Fruit fly (Drosophila melanogaster) whole organism, embryonic: ENCODE results near the gene CG10345.
A peak's percentile ranks its signal among the peaks of the same experiment; 100 is the strongest.

ENCODE experiments used
- Antp ChIP-seq: fragments of 200-800 bp; sonication (Bioruptor generic); optimal IDR thresholded peaks from 3 replicates; lab custom pipeline; 2016; ENCODE audit warnings: missing biosample characterization, missing genetic modification characterization
- CG10431 ChIP-seq: fragments of 200-800 bp; sonication (Bioruptor generic); optimal IDR thresholded peaks from 3 replicates; lab custom pipeline; 2018; ENCODE audit warnings: missing biosample characterization, mild to moderate bottlenecking, missing genetic modification characterization
- CG11696 ChIP-seq: fragments of 200-800 bp; sonication (Bioruptor generic); IDR thresholded peaks from 2 replicates; pipeline ENCODE4 v1.3.6; 2022; ENCODE audit warnings: missing biosample characterization, missing genetic modification characterization
- CG12299 ChIP-seq: fragments of 200-800 bp; sonication (Bioruptor generic); optimal IDR thresholded peaks from 2 replicates; lab custom pipeline; 2018; ENCODE audit warnings: missing biosample characterization, mild to moderate bottlenecking, missing genetic modification characterization
- CG12659 ChIP-seq: fragments of 200-800 bp; sonication (Bioruptor generic); optimal IDR thresholded peaks from 3 replicates; lab custom pipeline; 2017; ENCODE audit warnings: mild to moderate bottlenecking, missing biosample characterization, missing genetic modification reagents, missing genetic modification characterization
- CG14441 ChIP-seq: fragments of 200-800 bp; sonication (Bioruptor generic); IDR thresholded peaks from 2 replicates; pipeline ENCODE4 v1.3.6; 2022; ENCODE audit warnings: missing biosample characterization, missing genetic modification characterization
- CG14667 ChIP-seq: fragments of 200-800 bp; sonication (Bioruptor generic); IDR thresholded peaks from 2 replicates; pipeline ENCODE4 v1.3.6; 2022; ENCODE audit warnings: missing biosample characterization, missing genetic modification characterization
- CG15011 ChIP-seq: fragments of 200-800 bp; sonication (Bioruptor generic); optimal IDR thresholded peaks from 3 replicates; lab custom pipeline; 2018; ENCODE audit warnings: missing biosample characterization, mild to moderate bottlenecking, missing genetic modification characterization
- CG1602 ChIP-seq: fragments of 200-800 bp; sonication (Bioruptor generic); optimal IDR thresholded peaks from 3 replicates; lab custom pipeline; 2016; ENCODE audit warnings: missing biosample characterization, missing genetic modification characterization
- CG16813 ChIP-seq: fragments of 200-800 bp; sonication (Bioruptor generic); IDR thresholded peaks from 3 replicates; pipeline ENCODE4 v1.3.6; 2022; ENCODE audit warnings: missing biosample characterization, missing genetic modification characterization; ENCODE audit not compliant: partially characterized antibody
- CG17829 ChIP-seq: fragments of 200-800 bp; optimal IDR thresholded peaks from 2 replicates; lab custom pipeline; 2019; ENCODE audit warnings: missing biosample characterization, mild to moderate bottlenecking, missing genetic modification characterization, moderate library complexity
- CG17912 ChIP-seq: fragments of 200-800 bp; sonication (Bioruptor generic); optimal IDR thresholded peaks from 2 replicates; lab custom pipeline; 2018; ENCODE audit warnings: missing biosample characterization, mild to moderate bottlenecking, missing genetic modification characterization
- CG2678 ChIP-seq: fragments of 200-800 bp; sonication (Bioruptor generic); optimal IDR thresholded peaks from 3 replicates; lab custom pipeline; 2019; ENCODE audit warnings: missing biosample characterization, mild to moderate bottlenecking, missing genetic modification characterization, moderate library complexity
- CG31365 ChIP-seq: fragments of 200-800 bp; sonication (Bioruptor generic); optimal IDR thresholded peaks from 2 replicates; lab custom pipeline; 2018; ENCODE audit warnings: missing biosample characterization, mild to moderate bottlenecking, missing genetic modification characterization
- CG3847 ChIP-seq: fragments of 200-800 bp; sonication (Bioruptor generic); IDR thresholded peaks from 2 replicates; pipeline ENCODE4 v1.3.6; 2022; ENCODE audit warnings: missing biosample characterization, missing genetic modification characterization
- CG4820 ChIP-seq: fragments of 200-800 bp; sonication (Bioruptor generic); optimal IDR thresholded peaks from 3 replicates; lab custom pipeline; 2016; ENCODE audit warnings: missing biosample characterization, missing genetic modification characterization
- CG4854 ChIP-seq: fragments of 200-800 bp; sonication (Bioruptor generic); optimal IDR thresholded peaks from 2 replicates; lab custom pipeline; 2016; ENCODE audit warnings: missing biosample characterization, missing genetic modification characterization, inconsistent platforms
- CG6272 ChIP-seq: fragments of 200-800 bp; sonication (Bioruptor generic); IDR thresholded peaks from 2 replicates; pipeline ENCODE4 v1.3.6; 2022; ENCODE audit warnings: missing biosample characterization, missing genetic modification characterization
- CG7928 ChIP-seq: fragments of 200-800 bp; sonication (Bioruptor generic); optimal IDR thresholded peaks from 2 replicates; lab custom pipeline; 2017; ENCODE audit warnings: missing biosample characterization, mild to moderate bottlenecking, missing genetic modification characterization
- CHES-1-like ChIP-seq: fragments of 200-800 bp; sonication (Bioruptor generic); optimal IDR thresholded peaks from 2 replicates; lab custom pipeline; 2016; ENCODE audit warnings: missing biosample characterization, missing genetic modification characterization
- Dbx ChIP-seq: fragments of 200-800 bp; sonication (Bioruptor generic); IDR thresholded peaks from 3 replicates; pipeline ENCODE4 v1.3.6; 2022; ENCODE audit warnings: missing biosample characterization, missing genetic modification characterization
- Doc3 ChIP-seq: fragments of 200-800 bp; sonication (Bioruptor generic); IDR thresholded peaks from 3 replicates; pipeline ENCODE4 v1.3.6; 2022; ENCODE audit warnings: missing biosample characterization, missing genetic modification characterization; ENCODE audit not compliant: partially characterized antibody
- Dref ChIP-seq: fragments of 200-800 bp; sonication (Bioruptor generic); IDR thresholded peaks from 2 replicates; pipeline ENCODE4 v1.3.6; 2022; ENCODE audit warnings: missing biosample characterization, missing genetic modification characterization
- H15 ChIP-seq: fragments of 200-800 bp; sonication (Bioruptor generic); IDR thresholded peaks from 3 replicates; pipeline ENCODE4 v1.3.6; 2022; ENCODE audit warnings: missing biosample characterization, missing genetic modification characterization
- HLH54F ChIP-seq: fragments of 200-800 bp; sonication (Bioruptor generic); optimal IDR thresholded peaks from 3 replicates; lab custom pipeline; 2016; ENCODE audit warnings: missing biosample characterization, missing genetic modification characterization
- Lhr ChIP-seq: fragments of 200-800 bp; sonication (Bioruptor generic); optimal IDR thresholded peaks from 3 replicates; lab custom pipeline; 2017; ENCODE audit warnings: mild to moderate bottlenecking, missing biosample characterization, missing genetic modification reagents, missing genetic modification characterization
- Med ChIP-seq: fragments of 200-800 bp; sonication (Bioruptor generic); peaks from one replicate; lab custom pipeline; 2016; ENCODE audit warnings: missing biosample characterization, missing genetic modification characterization, mild to moderate bottlenecking, inconsistent platforms, moderate library complexity
- Myb ChIP-seq: fragments of 200-800 bp; sonication (Bioruptor generic); optimal IDR thresholded peaks from 2 replicates; lab custom pipeline; 2016; ENCODE audit warnings: missing biosample characterization, missing genetic modification characterization
- NC2α ChIP-seq: fragments of 200-800 bp; sonication (Bioruptor generic); optimal IDR thresholded peaks from 2 replicates; lab custom pipeline; 2016; ENCODE audit warnings: missing biosample characterization, missing genetic modification characterization
- Nf-YC ChIP-seq: fragments of 200-800 bp; optimal IDR thresholded peaks from 3 replicates; lab custom pipeline; 2019; ENCODE audit warnings: missing biosample characterization, mild to moderate bottlenecking, missing genetic modification characterization, moderate library complexity
- Sox102F ChIP-seq: fragments of 200-800 bp; sonication (Bioruptor generic); optimal IDR thresholded peaks from 2 replicates; lab custom pipeline; 2018; ENCODE audit warnings: missing biosample characterization, mild to moderate bottlenecking, missing genetic modification characterization, moderate library complexity
- Ssrp ChIP-seq: fragments of 200-800 bp; sonication (Bioruptor generic); optimal IDR thresholded peaks from 2 replicates; lab custom pipeline; 2018; ENCODE audit warnings: missing biosample characterization, mild to moderate bottlenecking, missing genetic modification characterization, moderate library complexity
- ac ChIP-seq: fragments of 200-800 bp; sonication (Bioruptor generic); optimal IDR thresholded peaks from 3 replicates; lab custom pipeline; 2017; ENCODE audit warnings: missing biosample characterization, mild to moderate bottlenecking, missing genetic modification characterization
- ara ChIP-seq: fragments of 200-800 bp; sonication (Bioruptor generic); IDR thresholded peaks from 2 replicates; pipeline ENCODE4 v1.3.6; 2022; ENCODE audit warnings: missing biosample characterization, missing genetic modification characterization
- bbx ChIP-seq: fragments of 200-800 bp; sonication (Bioruptor generic); IDR thresholded peaks from 2 replicates; pipeline ENCODE4 v1.3.6; 2022; ENCODE audit warnings: missing biosample characterization, missing genetic modification characterization; ENCODE audit not compliant: partially characterized antibody
- chinmo ChIP-seq: fragments of 200-800 bp; sonication (Bioruptor generic); IDR thresholded peaks from 4 replicates; pipeline ENCODE4 v1.3.6; 2022; ENCODE audit warnings: missing biosample characterization, missing genetic modification characterization; ENCODE audit not compliant: partially characterized antibody
- croc ChIP-seq: fragments of 200-800 bp; sonication (Bioruptor generic); conservative IDR thresholded peaks from 3 replicates; pipeline ENCODE4 v1.3.6; 2022; ENCODE audit warnings: missing biosample characterization, missing genetic modification characterization
- ftz-f1 ChIP-seq: fragments of 200-800 bp; sonication (Bioruptor generic); optimal IDR thresholded peaks from 2 replicates; lab custom pipeline; 2016; ENCODE audit warnings: missing biosample characterization, missing genetic modification characterization
- grn ChIP-seq: fragments of 200-800 bp; sonication (Bioruptor generic); optimal IDR thresholded peaks from 3 replicates; lab custom pipeline; 2017; ENCODE audit warnings: missing biosample characterization, missing genetic modification characterization
- insv ChIP-seq, 2 experiments: fragments of 200-800 bp; sonication (Bioruptor generic); optimal IDR thresholded peaks; 3 replicates each; lab custom pipeline; 2016 to 2018; ENCODE audit warnings: missing biosample characterization in 2 of 2, missing genetic modification characterization in 2 of 2
- inv ChIP-seq: fragments of 200-800 bp; sonication (Bioruptor generic); IDR thresholded peaks from 2 replicates; pipeline ENCODE4 v1.3.6; 2022; ENCODE audit warnings: missing biosample characterization, missing genetic modification characterization; ENCODE audit not compliant: partially characterized antibody
- jing ChIP-seq: fragments of 200-800 bp; sonication (Bioruptor generic); optimal IDR thresholded peaks from 2 replicates; lab custom pipeline; 2018; ENCODE audit warnings: missing biosample characterization, mild to moderate bottlenecking, missing genetic modification characterization
- lilli ChIP-seq: fragments of 200-800 bp; sonication (Bioruptor generic); optimal IDR thresholded peaks from 3 replicates; lab custom pipeline; 2016; ENCODE audit warnings: missing biosample characterization, missing genetic modification characterization
- lov ChIP-seq, 2 experiments: fragments of 200-800 bp in 1 of 2; fragments of >200 bp in 1 of 2; sonication (Bioruptor generic) in 1 of 2; IDR thresholded peaks in 1 of 2; optimal IDR thresholded peaks in 1 of 2; 2 replicates in 1 of 2; 3 replicates in 1 of 2; pipeline versions ENCODE4 v1.3.6 to Lab custom; 2017 to 2022; ENCODE audit warnings: missing biosample characterization in 1 of 2, missing genetic modification characterization in 1 of 2
- peb ChIP-seq: fragments of 200-800 bp; sonication (Bioruptor generic); IDR thresholded peaks from 2 replicates; pipeline ENCODE4 v1.3.6; 2022; ENCODE audit warnings: missing biosample characterization, missing genetic modification characterization
- seq ChIP-seq: fragments of 200-800 bp; sonication (Bioruptor generic); IDR thresholded peaks from 2 replicates; pipeline ENCODE4 v1.3.6; 2022; ENCODE audit warnings: missing biosample characterization, missing genetic modification characterization
- tll ChIP-seq, 2 experiments: fragments of 200-800 bp in 1 of 2; fragments of >200 bp in 1 of 2; sonication (Bioruptor generic) in 1 of 2; optimal IDR thresholded peaks; 2 replicates each; lab custom pipeline; 2017 to 2019; ENCODE audit warnings: missing biosample characterization in 2 of 2, missing genetic modification characterization in 2 of 2, mild to moderate bottlenecking in 1 of 2, moderate library complexity in 1 of 2
- tup ChIP-seq: fragments of 200-800 bp; sonication (Bioruptor generic); optimal IDR thresholded peaks from 2 replicates; lab custom pipeline; 2016; ENCODE audit warnings: missing biosample characterization, mild to moderate bottlenecking, missing genetic modification characterization, moderate library complexity
- zen ChIP-seq: fragments of 200-800 bp; sonication (Bioruptor generic); optimal IDR thresholded peaks from 3 replicates; lab custom pipeline; 2018; ENCODE audit warnings: missing biosample characterization, mild to moderate bottlenecking, missing genetic modification characterization, moderate library complexity

CG10345 gene

dm6 chr3R:16573483-16574145 lies 31.0 kb downstream of the CG10345 start, which contains the start of gene CG14903 (continued):
- TF ChIP-seq CG4854 (no peak), seq (no peak), CG2678 (tag; lab: Kevin White, UChicago) (peak; percentile 37), ftz-f1 (no peak), croc (GFP tag; lab: Robert Waterston, UW) (no peak), CG12659 (GFP tag; lab: Kevin White, UChicago) (peak; percentile 40), CG6272 (GFP tag; lab: Robert Waterston, UW) (peak; percentile 30; the same call in 1 of the 2 replicates), CG15011 (no peak), jing (no peak), Nf-YC (tag; lab: Kevin White, UChicago) (no peak), ac (GFP tag; lab: Kevin White, UChicago) (no peak), Dbx (GFP tag; lab: Robert Waterston, UW) (peak; percentile 53; the same call in 1 of the 3 replicates), Doc3 (GFP tag; lab: Robert Waterston, UW) (peak; percentile 58; the same call in 2 of the 3 replicates), CG3847 (GFP tag; lab: Robert Waterston, UW) (peak; percentile 22; the same call in 1 of the 2 replicates), inv (peak; percentile 53), peb (GFP tag; lab: Robert Waterston, UW) (no peak), tll (GFP tag; optimal IDR thresholded peaks at IDR 0.05; lab: Kevin White, UChicago) (no peak), chinmo (0 out of 4 replicates have a peak, but pooled peaks have one; percentile 16), CG17829 (tag; lab: Kevin White, UChicago) (no peak), CG17912 (GFP tag; lab: Kevin White, UChicago) (no peak), CG10431 (no peak), bbx (peak; percentile 51), CG1602 (GFP tag; lab: Kevin White, UChicago) (peak; percentile 40), CG14667 (GFP tag; lab: Robert Waterston, UW) (no peak), lov (optimal IDR thresholded peaks at IDR 0.05; lab: Kevin White, UChicago) (no peak), lov (GFP tag; IDR thresholded peaks at IDR 0.05; lab: Robert Waterston, UW) (no peak), HLH54F (GFP tag; lab: Kevin White, UChicago) (peak; percentile 20), Ssrp (tag; lab: Kevin White, UChicago) (peak; percentile 16), CG14441 (GFP tag; lab: Robert Waterston, UW) (no peak), CG31365 (tag; lab: Kevin White, UChicago) (no peak), lilli (GFP tag; lab: Kevin White, UChicago) (peak; percentile 8), CG16813 (GFP tag; lab: Robert Waterston, UW) (peak; percentile 72), CG11696 (GFP tag; lab: Robert Waterston, UW) (no peak), Myb (GFP tag; lab: Kevin White, UChicago) (peak; percentile 51), Med (peak; percentile 74), CHES-1-like (GFP tag; lab: Kevin White, UChicago) (peak; percentile 40), CG4820 (GFP tag; lab: Kevin White, UChicago) (no peak), tup (no peak), zen (tag; lab: Kevin White, UChicago) (peak; percentile 82), ara (no peak), CG12299 (tag; lab: Kevin White, UChicago) (no peak), Sox102F (GFP tag; lab: Kevin White, UChicago) (peak; percentile 3), insv (GFP tag; optimal IDR thresholded peaks at IDR 0.05; lab: Kevin White, UChicago) (peak in 1 of 2 experiments; percentile 40), grn (GFP tag; lab: Kevin White, UChicago) (no peak), Antp (GFP tag; lab: Kevin White, UChicago) (peak; percentile 11), Dref (GFP tag; lab: Robert Waterston, UW) (peak; percentile 53), H15 (no peak), Lhr (GFP tag; lab: Kevin White, UChicago) (peak; percentile 72), CG7928 (GFP tag; lab: Kevin White, UChicago) (no peak), NC2α (GFP tag; lab: Kevin White, UChicago) (no peak)
